Worm (Caenorhabditis elegans): ENCODE measurements around the gene K11E4.1.

DNA sequence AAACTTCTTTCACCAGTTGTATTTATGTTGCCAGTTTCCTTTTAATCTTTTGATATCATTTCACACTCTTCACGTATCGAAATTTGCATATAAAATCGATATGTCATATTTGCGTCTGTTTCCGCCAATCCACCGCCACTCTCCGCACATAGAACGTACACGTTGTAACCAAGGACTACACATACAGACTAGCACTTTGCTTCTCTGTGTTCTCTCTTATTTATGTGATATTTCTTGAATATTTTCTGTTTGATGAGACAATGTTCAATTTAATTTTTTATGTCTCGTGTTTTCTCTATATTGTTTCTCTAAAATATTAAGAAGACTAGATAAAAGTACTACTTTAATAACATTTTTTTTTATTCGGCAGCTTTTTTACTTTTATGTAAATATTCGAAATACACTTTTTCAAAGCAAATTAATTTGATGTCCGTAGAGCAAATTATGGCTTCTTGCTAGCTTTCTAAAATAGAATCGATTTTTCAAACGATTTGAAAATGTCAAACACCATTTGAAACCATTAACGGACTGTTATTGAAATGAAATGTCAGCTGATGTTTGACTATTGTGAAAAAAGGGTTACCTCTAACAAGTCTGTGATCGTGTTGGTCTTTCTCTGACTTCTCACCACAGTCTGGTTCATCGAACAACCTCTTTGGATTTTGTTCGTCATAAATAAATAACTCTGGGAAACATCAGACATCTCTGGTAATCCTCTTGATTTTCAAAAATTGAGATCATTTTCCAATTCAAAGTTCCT, 39.0 kb downstream of the K11E4.1 start:
- TF ChIP-seq F13C5.2 (tag; optimal IDR thresholded peaks at IDR 0.05) = no peak
- no peak for TF ChIP-seq B0310.2 (tag; optimal IDR thresholded peaks at IDR 0.05)
- TF ChIP-seq aly-1 (tag; optimal IDR thresholded peaks at IDR 0.05) = no peak
- no peak for TF ChIP-seq ama-1 (optimal IDR thresholded peaks at IDR 0.05)
- TF ChIP-seq tra-4 (tag; optimal IDR thresholded peaks at IDR 0.05) = no peak
- TF ChIP-seq ceh-36 (tag; optimal IDR thresholded peaks at IDR 0.05) = no peak
- TF ChIP-seq ets-7 (tag; optimal IDR thresholded peaks at IDR 0.05) = no peak
- TF ChIP-seq ceh-13 (GFP tag; optimal IDR thresholded peaks at IDR 0.05) = no peak
- TF ChIP-seq hmbx-1 (tag; optimal IDR thresholded peaks at IDR 0.05) = no peak
- no peak for TF ChIP-seq sea-1 (GFP tag; conservative IDR thresholded peaks at IDR 0.05)
- no peak for TF ChIP-seq flt-1 (GFP tag; IDR thresholded peaks at IDR 0.05)
- no peak for TF ChIP-seq pes-1 (GFP tag; IDR thresholded peaks at IDR 0.05)
- TF ChIP-seq scrt-1 (GFP tag; IDR thresholded peaks at IDR 0.05) = no peak
- no peak for TF ChIP-seq tbx-37 (GFP tag; conservative IDR thresholded peaks at IDR 0.05)

Data from whole organism, early embryonic.